Fruit fly (Drosophila melanogaster) whole organism, embryonic: ENCODE results near the gene IntS10.

Experiments used
- Ada2b ChIP-seq: fragments of 200-800 bp; sonication (Bioruptor generic); IDR thresholded peaks from 2 replicates; pipeline ENCODE4 v1.3.6; 2022; ENCODE audit warnings: missing biosample characterization, missing genetic modification characterization
- B-H2 ChIP-seq: fragments of 200-800 bp; sonication (Bioruptor generic); optimal IDR thresholded peaks from 2 replicates; lab custom pipeline; 2018; ENCODE audit warnings: missing biosample characterization, mild to moderate bottlenecking, missing genetic modification characterization
- CG1024 ChIP-seq: fragments of 200-800 bp; sonication (Bioruptor generic); IDR thresholded peaks from 2 replicates; pipeline ENCODE4 v1.3.6; 2022; ENCODE audit warnings: missing biosample characterization, missing genetic modification characterization
- CG10267 ChIP-seq: fragments of 200-800 bp; sonication (Bioruptor generic); optimal IDR thresholded peaks from 2 replicates; lab custom pipeline; 2018; ENCODE audit warnings: missing biosample characterization, mild to moderate bottlenecking, missing genetic modification characterization, moderate library complexity
- CG11398 ChIP-seq: fragments of 200-800 bp; sonication (Bioruptor generic); optimal IDR thresholded peaks from 2 replicates; lab custom pipeline; 2016; ENCODE audit warnings: missing biosample characterization, missing genetic modification characterization
- CG12155 ChIP-seq: fragments of 200-800 bp; sonication (Bioruptor generic); optimal IDR thresholded peaks from 3 replicates; lab custom pipeline; 2016; ENCODE audit warnings: missing biosample characterization, missing genetic modification characterization
- CG12391 ChIP-seq: fragments of 200-800 bp; sonication (Bioruptor generic); optimal IDR thresholded peaks from 3 replicates; lab custom pipeline; 2018; ENCODE audit warnings: missing biosample characterization, mild to moderate bottlenecking, missing genetic modification characterization, moderate library complexity
- CG13287 ChIP-seq: fragments of 200-800 bp; sonication (Bioruptor generic); IDR thresholded peaks from 2 replicates; pipeline ENCODE4 v1.3.6; 2022; ENCODE audit warnings: missing biosample characterization, missing genetic modification characterization; ENCODE audit not compliant: partially characterized antibody
- CG13894 ChIP-seq: fragments of 200-800 bp; sonication (Bioruptor generic); optimal IDR thresholded peaks from 3 replicates; lab custom pipeline; 2018; ENCODE audit warnings: missing biosample characterization, mild to moderate bottlenecking, missing genetic modification characterization, moderate library complexity
- CG15479 ChIP-seq: fragments of 200-800 bp; sonication (Bioruptor generic); optimal IDR thresholded peaks from 3 replicates; lab custom pipeline; 2019; ENCODE audit warnings: missing biosample characterization, mild to moderate bottlenecking, missing genetic modification characterization, moderate library complexity
- CG1832 ChIP-seq: fragments of 200-800 bp; sonication (Bioruptor generic); optimal IDR thresholded peaks from 2 replicates; lab custom pipeline; 2017; ENCODE audit warnings: missing biosample characterization, mild to moderate bottlenecking, missing genetic modification characterization, inconsistent platforms
- CG2120 ChIP-seq: fragments of 200-800 bp; sonication (Bioruptor generic); optimal IDR thresholded peaks from 3 replicates; lab custom pipeline; 2016; ENCODE audit warnings: missing biosample characterization, missing genetic modification characterization
- CG33213 ChIP-seq: fragments of 200-800 bp; sonication (Bioruptor generic); optimal IDR thresholded peaks from 3 replicates; lab custom pipeline; 2016; ENCODE audit warnings: missing biosample characterization, missing genetic modification characterization
- CG3838 ChIP-seq: fragments of 200-800 bp; sonication (Bioruptor generic); optimal IDR thresholded peaks from 3 replicates; lab custom pipeline; 2016; ENCODE audit warnings: missing biosample characterization, missing genetic modification characterization
- CG43689 ChIP-seq: fragments of 200-800 bp; sonication (Bioruptor generic); IDR thresholded peaks from 2 replicates; pipeline ENCODE4 v1.3.6; 2022; ENCODE audit warnings: missing biosample characterization, missing genetic modification characterization
- CG8281 ChIP-seq: fragments of 200-800 bp; sonication (Bioruptor generic); optimal IDR thresholded peaks from 2 replicates; lab custom pipeline; 2018; ENCODE audit warnings: missing biosample characterization, mild to moderate bottlenecking, missing genetic modification characterization, moderate library complexity
- Lhr ChIP-seq: fragments of 200-800 bp; sonication (Bioruptor generic); optimal IDR thresholded peaks from 3 replicates; lab custom pipeline; 2017; ENCODE audit warnings: mild to moderate bottlenecking, missing biosample characterization, missing genetic modification reagents, missing genetic modification characterization
- MTF-1 ChIP-seq: fragments of 200-800 bp; sonication (Bioruptor generic); optimal IDR thresholded peaks from 2 replicates; lab custom pipeline; 2018; ENCODE audit warnings: missing biosample characterization, mild to moderate bottlenecking, missing genetic modification characterization, borderline replicate concordance
- Oli ChIP-seq: fragments of 200-800 bp; sonication (Bioruptor generic); optimal IDR thresholded peaks from 2 replicates; lab custom pipeline; 2018; ENCODE audit warnings: missing biosample characterization, mild to moderate bottlenecking, missing genetic modification characterization, moderate library complexity
- PHDP ChIP-seq: fragments of 200-800 bp; sonication (Bioruptor generic); optimal IDR thresholded peaks from 3 replicates; lab custom pipeline; 2018; ENCODE audit warnings: missing biosample characterization, mild to moderate bottlenecking, missing genetic modification characterization, moderate library complexity
- Ptx1 ChIP-seq: fragments of 200-800 bp; sonication (Bioruptor generic); IDR thresholded peaks from 2 replicates; pipeline ENCODE4 v1.3.6; 2022; ENCODE audit warnings: missing biosample characterization, missing genetic modification characterization
- ac ChIP-seq: fragments of 200-800 bp; sonication (Bioruptor generic); optimal IDR thresholded peaks from 3 replicates; lab custom pipeline; 2017; ENCODE audit warnings: missing biosample characterization, mild to moderate bottlenecking, missing genetic modification characterization
- aop ChIP-seq: fragments of 200-800 bp; sonication (Bioruptor generic); IDR thresholded peaks from 2 replicates; pipeline ENCODE4 v1.3.6; 2022; ENCODE audit warnings: missing biosample characterization, missing genetic modification characterization
- ase ChIP-seq: fragments of 200-800 bp; sonication (Bioruptor generic); IDR thresholded peaks from 3 replicates; pipeline ENCODE4 v1.3.6; 2022; ENCODE audit warnings: missing biosample characterization, missing genetic modification characterization
- bbx ChIP-seq: fragments of 200-800 bp; sonication (Bioruptor generic); IDR thresholded peaks from 2 replicates; pipeline ENCODE4 v1.3.6; 2022; ENCODE audit warnings: missing biosample characterization, missing genetic modification characterization; ENCODE audit not compliant: partially characterized antibody
- br ChIP-seq: fragments of >200 bp; optimal IDR thresholded peaks from 2 replicates; lab custom pipeline; 2017
- chif ChIP-seq, 2 experiments: fragments of 200-800 bp; sonication (Bioruptor generic); optimal IDR thresholded peaks; 3 replicates each; lab custom pipeline; 2016; ENCODE audit warnings: missing biosample characterization in 2 of 2, missing genetic modification characterization in 2 of 2
- croc ChIP-seq: fragments of 200-800 bp; sonication (Bioruptor generic); conservative IDR thresholded peaks from 3 replicates; pipeline ENCODE4 v1.3.6; 2022; ENCODE audit warnings: missing biosample characterization, missing genetic modification characterization
- crp ChIP-seq, 2 experiments: fragments of 200-800 bp; sonication (Bioruptor generic); optimal IDR thresholded peaks; 2 replicates in 1 of 2; 3 replicates in 1 of 2; lab custom pipeline; 2017; ENCODE audit warnings: missing biosample characterization in 2 of 2, missing genetic modification characterization in 2 of 2, mild to moderate bottlenecking in 1 of 2, moderate library complexity in 1 of 2
- dati ChIP-seq: fragments of 200-800 bp; sonication (Bioruptor generic); IDR thresholded peaks from 2 replicates; pipeline ENCODE4 v1.3.6; 2022; ENCODE audit warnings: missing biosample characterization, missing genetic modification characterization
- exex ChIP-seq: fragments of 200-800 bp; sonication (Bioruptor generic); optimal IDR thresholded peaks from 4 replicates; lab custom pipeline; 2018; ENCODE audit warnings: missing biosample characterization, mild to moderate bottlenecking, missing genetic modification characterization, moderate library complexity
- fru ChIP-seq: fragments of >200 bp; optimal IDR thresholded peaks from 2 replicates; lab custom pipeline; 2017
- gcm ChIP-seq: fragments of 200-800 bp; sonication (Bioruptor generic); optimal IDR thresholded peaks from 2 replicates; lab custom pipeline; 2019; ENCODE audit warnings: missing biosample characterization, mild to moderate bottlenecking, missing genetic modification characterization, moderate library complexity
- gcm2 ChIP-seq: fragments of 200-800 bp; sonication (Bioruptor generic); optimal IDR thresholded peaks from 2 replicates; lab custom pipeline; 2016; ENCODE audit warnings: missing biosample characterization, missing genetic modification characterization
- grau ChIP-seq: fragments of 200-800 bp; optimal IDR thresholded peaks from 3 replicates; lab custom pipeline; 2019; ENCODE audit warnings: missing biosample characterization, mild to moderate bottlenecking, missing genetic modification characterization, moderate library complexity
- gro ChIP-seq: fragments of 200-800 bp; sonication (Bioruptor generic); optimal IDR thresholded peaks from 2 replicates; lab custom pipeline; 2016; ENCODE audit warnings: missing biosample characterization, missing genetic modification characterization
- gsb ChIP-seq: fragments of 200-800 bp; sonication (Bioruptor generic); IDR thresholded peaks from 2 replicates; pipeline ENCODE4 v1.3.6; 2022; ENCODE audit warnings: missing biosample characterization, missing genetic modification characterization
- hbn ChIP-seq: fragments of 200-800 bp; sonication (Bioruptor generic); IDR thresholded peaks from 2 replicates; pipeline ENCODE4 v1.3.6; 2022; ENCODE audit warnings: missing biosample characterization, missing genetic modification characterization; ENCODE audit not compliant: partially characterized antibody
- ken ChIP-seq: fragments of 200-800 bp; sonication (Bioruptor generic); IDR thresholded peaks from 3 replicates; pipeline ENCODE4 v1.3.6; 2022; ENCODE audit warnings: missing biosample characterization, missing genetic modification characterization
- nerfin-1 ChIP-seq: fragments of 200-800 bp; sonication (Bioruptor generic); optimal IDR thresholded peaks from 3 replicates; lab custom pipeline; 2019; ENCODE audit warnings: missing biosample characterization, mild to moderate bottlenecking, missing genetic modification characterization, moderate library complexity
- phol ChIP-seq: fragments of 200-800 bp; sonication (Bioruptor generic); optimal IDR thresholded peaks from 3 replicates; lab custom pipeline; 2018; ENCODE audit warnings: missing biosample characterization, mild to moderate bottlenecking, missing genetic modification characterization, moderate library complexity
- psq ChIP-seq: fragments of 200-800 bp; sonication (Bioruptor generic); optimal IDR thresholded peaks from 2 replicates; lab custom pipeline; 2017; ENCODE audit warnings: missing biosample characterization, missing genetic modification characterization
- pum ChIP-seq: fragments of 200-800 bp; sonication (Bioruptor generic); optimal IDR thresholded peaks from 2 replicates; lab custom pipeline; 2016; ENCODE audit warnings: missing biosample characterization, missing genetic modification characterization
- seq ChIP-seq: fragments of 200-800 bp; sonication (Bioruptor generic); IDR thresholded peaks from 2 replicates; pipeline ENCODE4 v1.3.6; 2022; ENCODE audit warnings: missing biosample characterization, missing genetic modification characterization
- tap ChIP-seq: fragments of 200-800 bp; optimal IDR thresholded peaks from 3 replicates; lab custom pipeline; 2019; ENCODE audit warnings: missing biosample characterization, mild to moderate bottlenecking, missing genetic modification characterization, moderate library complexity
- tll ChIP-seq, 2 experiments: fragments of 200-800 bp in 1 of 2; fragments of >200 bp in 1 of 2; sonication (Bioruptor generic) in 1 of 2; optimal IDR thresholded peaks; 2 replicates each; lab custom pipeline; 2017 to 2019; ENCODE audit warnings: missing biosample characterization in 2 of 2, missing genetic modification characterization in 2 of 2, mild to moderate bottlenecking in 1 of 2, moderate library complexity in 1 of 2
- tna ChIP-seq: fragments of 200-800 bp; sonication (Bioruptor generic); IDR thresholded peaks from 2 replicates; pipeline ENCODE4 v1.3.6; 2022; ENCODE audit warnings: missing biosample characterization, missing genetic modification characterization; ENCODE audit not compliant: partially characterized antibody
- vfl ChIP-seq: fragments of 200-800 bp; sonication (Bioruptor generic); optimal IDR thresholded peaks from 2 replicates; lab custom pipeline; 2016; ENCODE audit warnings: missing biosample characterization, missing genetic modification characterization
- zen ChIP-seq: fragments of 200-800 bp; sonication (Bioruptor generic); optimal IDR thresholded peaks from 3 replicates; lab custom pipeline; 2018; ENCODE audit warnings: missing biosample characterization, mild to moderate bottlenecking, missing genetic modification characterization, moderate library complexity

The IntS10 gene

DNA sequence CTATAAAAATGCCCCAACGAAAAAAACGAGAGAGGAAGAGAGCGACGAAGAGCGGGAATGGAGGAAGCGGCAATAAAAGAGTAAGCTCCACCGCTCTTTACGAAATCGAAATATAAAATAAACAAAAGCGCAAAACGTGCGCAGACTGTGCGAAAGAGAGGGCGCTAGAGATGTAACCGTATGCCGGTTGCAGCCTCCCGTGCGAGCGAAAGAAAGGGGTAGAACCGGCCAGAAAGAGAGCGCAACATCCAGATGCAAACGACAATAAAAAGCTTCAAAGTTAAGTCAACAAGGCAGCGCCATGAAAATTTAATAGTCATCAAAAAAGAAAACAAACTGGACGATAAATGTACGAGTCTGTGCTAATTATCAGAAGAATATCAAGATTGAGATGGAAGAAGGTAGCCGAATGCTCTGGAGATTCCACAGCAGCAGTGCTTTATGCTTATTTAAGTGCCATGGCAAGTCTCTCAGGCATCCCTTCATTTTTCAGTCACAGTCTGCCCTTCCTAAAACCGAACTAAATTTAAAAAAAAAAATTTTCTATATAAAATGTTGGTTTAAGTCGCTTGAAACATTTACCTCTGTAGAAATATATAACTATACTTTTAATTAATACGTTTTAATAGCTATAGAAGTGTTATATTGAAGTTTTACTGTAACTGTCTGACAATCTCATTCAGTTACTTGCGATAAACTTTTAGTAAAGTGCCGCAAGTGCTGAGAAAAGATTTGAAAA lies 40.6 kb upstream of the IntS10 start (continued):
- TF ChIP-seq ase (GFP tag; lab: Robert Waterston, UW): no peak
- TF ChIP-seq PHDP (tag; lab: Kevin White, UChicago): peak; percentile 88
- TF ChIP-seq bbx (GFP tag; lab: Robert Waterston, UW): 0 out of 2 replicates have a peak, but pooled peaks have one; percentile 29
- peak; percentile 49 for TF ChIP-seq gcm (GFP tag; lab: Kevin White, UChicago)
- TF ChIP-seq CG13287 (GFP tag; lab: Robert Waterston, UW): peak; percentile 36; the same call in 1 of the 2 replicates
- no peak for TF ChIP-seq tll (GFP tag; optimal IDR thresholded peaks at IDR 0.05; lab: Kevin White, UChicago)
- TF ChIP-seq ac (GFP tag; lab: Kevin White, UChicago): no peak
- peak; percentile 46 for TF ChIP-seq MTF-1 (GFP tag; lab: Kevin White, UChicago)
- TF ChIP-seq grau (tag; lab: Kevin White, UChicago): peak; percentile 96
- peak; percentile 78 for TF ChIP-seq psq (GFP tag; lab: Kevin White, UChicago)
- peak; percentile 9 to 29 for TF ChIP-seq chif (GFP tag; optimal IDR thresholded peaks at IDR 0.05; lab: Kevin White, UChicago)
- peak; percentile 51 for TF ChIP-seq CG1024
- TF ChIP-seq CG8281 (tag; lab: Kevin White, UChicago): peak; percentile 57
- TF ChIP-seq exex (tag; lab: Kevin White, UChicago): peak; percentile 41
- TF ChIP-seq fru (lab: Kevin White, UChicago): no peak
- TF ChIP-seq seq (GFP tag; lab: Robert Waterston, UW): no peak; the same call in 1 of the 2 replicates
- TF ChIP-seq dati (GFP tag; lab: Robert Waterston, UW): no peak
- TF ChIP-seq B-H2 (GFP tag; lab: Kevin White, UChicago): peak; percentile 58
- peak; percentile 45 for TF ChIP-seq gcm2
- TF ChIP-seq phol (tag; lab: Kevin White, UChicago): peak; percentile 63
- peak; percentile 61 for TF ChIP-seq tap (tag; lab: Kevin White, UChicago)
- peak; percentile 56 for TF ChIP-seq gsb (GFP tag; lab: Robert Waterston, UW)
- TF ChIP-seq vfl (GFP tag; lab: Kevin White, UChicago): no peak
- peak; percentile 76 for TF ChIP-seq CG2120
- no peak for TF ChIP-seq aop (GFP tag; lab: Robert Waterston, UW)
- TF ChIP-seq CG43689 (GFP tag; lab: Robert Waterston, UW): peak; percentile 46; the same call in 1 of the 2 replicates
- no peak for TF ChIP-seq CG15479 (GFP tag; lab: Kevin White, UChicago)
- peak; percentile 9 for TF ChIP-seq CG11398 (GFP tag; lab: Kevin White, UChicago)
- TF ChIP-seq Oli (tag; lab: Kevin White, UChicago): peak; percentile 83
- peak; percentile 73; the same call in 1 of the 2 replicates for TF ChIP-seq Ada2b
- TF ChIP-seq Lhr (GFP tag; lab: Kevin White, UChicago): no peak
- TF ChIP-seq gro: peak; percentile 35
- peak; percentile 62 for TF ChIP-seq CG12155
- TF ChIP-seq br (lab: Kevin White, UChicago): no peak
- no peak for TF ChIP-seq zen
- TF ChIP-seq pum: peak; percentile 19
- peak; percentile 40 for TF ChIP-seq CG10267 (tag; lab: Kevin White, UChicago)
- TF ChIP-seq crp (GFP tag; optimal IDR thresholded peaks at IDR 0.05; lab: Kevin White, UChicago): peak in 1 of 2 experiments; percentile 21
- TF ChIP-seq hbn (GFP tag; lab: Robert Waterston, UW): no peak
- peak; percentile 39 for TF ChIP-seq CG33213
- TF ChIP-seq CG1832 (GFP tag; lab: Kevin White, UChicago): peak; percentile 85
- peak; percentile 85 for TF ChIP-seq CG12391 (tag; lab: Kevin White, UChicago)
- no peak for TF ChIP-seq tna (GFP tag; lab: Robert Waterston, UW)
- TF ChIP-seq ken (GFP tag; lab: Robert Waterston, UW): no peak; the same call in 2 of the 3 replicates
- TF ChIP-seq CG3838 (GFP tag; lab: Kevin White, UChicago): no peak
- peak; percentile 58 for TF ChIP-seq croc (GFP tag; lab: Robert Waterston, UW)
- peak; percentile 57 for TF ChIP-seq nerfin-1 (tag; lab: Kevin White, UChicago)
- TF ChIP-seq CG13894: peak; percentile 64
- peak; percentile 81 for TF ChIP-seq Ptx1
